Worm (Caenorhabditis elegans) whole organism, young adult: ENCODE data around the gene gcy-13.

Experiments used
- B0019.2 ChIP-seq: fragments of 200-800 bp; sonication (Bioruptor generic); conservative IDR thresholded peaks from 2 replicates; pipeline ENCODE4 v1.3.6; 2022; ENCODE audit warnings: missing genetic modification reagents, missing genetic modification characterization, missing compliant biosample characterization
- B0336.3 ChIP-seq: fragments of 200-800 bp; sonication (Bioruptor generic); IDR thresholded peaks from 2 replicates; pipeline ENCODE4 v1.3.6; 2022; ENCODE audit warnings: missing genetic modification characterization, missing compliant biosample characterization
- C17E4.6 ChIP-seq: fragments of 200-800 bp; sonication (Bioruptor generic); IDR thresholded peaks from 2 replicates; pipeline ENCODE4 v1.3.6; 2022; ENCODE audit warnings: missing genetic modification reagents, missing genetic modification characterization, missing compliant biosample characterization
- F39B2.1 ChIP-seq: fragments of 200-800 bp; sonication (Bioruptor generic); IDR thresholded peaks from 2 replicates; pipeline ENCODE4 v1.3.6; 2022; ENCODE audit warnings: missing genetic modification reagents, missing genetic modification characterization, missing compliant biosample characterization
- F49E8.2 ChIP-seq: sonication (generic microtip); optimal IDR thresholded peaks from 3 replicates; lab custom pipeline; 2017; ENCODE audit warnings: missing genetic modification characterization, mild to moderate bottlenecking, missing compliant biosample characterization, antibody characterized with exemption, moderate library complexity; ENCODE audit not compliant: insufficient read depth
- F52B5.7 ChIP-seq: sonication (generic microtip); optimal IDR thresholded peaks from 2 replicates; lab custom pipeline; 2016; ENCODE audit warnings: mild to moderate bottlenecking, missing genetic modification characterization, missing compliant biosample characterization
- F55B11.4 ChIP-seq: sonication (generic microtip); optimal IDR thresholded peaks from 2 replicates; lab custom pipeline; 2016; ENCODE audit warnings: missing compliant biosample characterization, missing genetic modification characterization, borderline replicate concordance; ENCODE audit not compliant: insufficient read depth
- F57C9.4 ChIP-seq: sonication (generic microtip); optimal IDR thresholded peaks from 2 replicates; lab custom pipeline; 2017; ENCODE audit warnings: mild to moderate bottlenecking, missing genetic modification characterization, missing compliant biosample characterization
- K11D2.4 ChIP-seq: fragments of 200-800 bp; sonication (Bioruptor generic); IDR thresholded peaks from 2 replicates; pipeline ENCODE4 v1.3.6; 2022; ENCODE audit warnings: missing genetic modification reagents, missing genetic modification characterization, missing compliant biosample characterization
- T07F8.4 ChIP-seq: sonication (generic microtip); optimal IDR thresholded peaks from 2 replicates; lab custom pipeline; 2016; ENCODE audit warnings: mild to moderate bottlenecking, missing genetic modification characterization, moderate library complexity, missing compliant biosample characterization
- Y53F4B.3 ChIP-seq: fragments of 200-800 bp; sonication (Bioruptor generic); IDR thresholded peaks from 2 replicates; pipeline ENCODE4 v1.3.6; 2022; ENCODE audit warnings: missing genetic modification reagents, missing genetic modification characterization, missing compliant biosample characterization
- Y53G8AR.9 ChIP-seq: fragments of 200-800 bp; sonication (Bioruptor generic); conservative IDR thresholded peaks from 2 replicates; pipeline ENCODE4 v1.3.6; 2022; ENCODE audit warnings: missing genetic modification reagents, missing genetic modification characterization, missing compliant biosample characterization
- Y56A3A.18 ChIP-seq: fragments of 200-800 bp; sonication (Bioruptor generic); IDR thresholded peaks from 2 replicates; pipeline ENCODE4 v1.3.6; 2022; ENCODE audit warnings: missing genetic modification reagents, missing genetic modification characterization, missing compliant biosample characterization
- Y67H2A.10 ChIP-seq: fragments of 200-800 bp; sonication (Bioruptor generic); conservative IDR thresholded peaks from 2 replicates; pipeline ENCODE4 v1.3.6; 2022; ENCODE audit warnings: missing genetic modification reagents, missing genetic modification characterization, missing compliant biosample characterization
- ama-1 ChIP-seq, 3 experiments: fragments of 150-350 bp in 1 of 3; sonication (generic microtip) in 2 of 3; optimal IDR thresholded peaks; 2 replicates each; lab custom pipeline; 2014 to 2018; ENCODE audit warnings: missing biosample characterization in 2 of 3, missing genetic modification characterization in 2 of 3, missing genetic modification reagents in 2 of 3
- bed-2 ChIP-seq: fragments of 200-800 bp; sonication (Bioruptor generic); IDR thresholded peaks from 2 replicates; pipeline ENCODE4 v1.3.6; 2022; ENCODE audit warnings: missing genetic modification reagents, missing genetic modification characterization, missing compliant biosample characterization
- ccch-3 ChIP-seq: fragments of 200-800 bp; sonication (Bioruptor generic); optimal IDR thresholded peaks from 2 replicates; lab custom pipeline; 2018; ENCODE audit warnings: mild to moderate bottlenecking, missing genetic modification characterization, missing compliant biosample characterization
- cebp-1 ChIP-seq, 2 experiments: fragments of 200-800 bp in 1 of 2; sonication (Bioruptor generic) in 1 of 2; sonication (generic microtip) in 1 of 2; IDR thresholded peaks in 1 of 2; optimal IDR thresholded peaks in 1 of 2; 2 replicates each; pipeline versions ENCODE4 v1.3.6 to Lab custom; 2017 to 2022; ENCODE audit warnings: missing compliant biosample characterization in 2 of 2, missing genetic modification characterization in 2 of 2, mild to moderate bottlenecking in 1 of 2, missing genetic modification reagents in 1 of 2, moderate library complexity in 1 of 2
- ceh-27 ChIP-seq: fragments of 200-800 bp; sonication (Bioruptor generic); optimal IDR thresholded peaks from 2 replicates; lab custom pipeline; 2018; ENCODE audit warnings: mild to moderate bottlenecking, missing genetic modification characterization, moderate library complexity, missing compliant biosample characterization
- die-1 ChIP-seq: sonication (generic microtip); optimal IDR thresholded peaks from 2 replicates; lab custom pipeline; 2016; ENCODE audit warnings: missing genotype, mild to moderate bottlenecking, missing genetic modification characterization, missing compliant biosample characterization
- dox-1 ChIP-seq: fragments of 200-800 bp; sonication (Bioruptor generic); IDR thresholded peaks from 2 replicates; pipeline ENCODE4 v1.3.6; 2022; ENCODE audit warnings: missing genetic modification reagents, missing genetic modification characterization, missing compliant biosample characterization
- dpl-1 ChIP-seq: fragments of 150-350 bp; optimal IDR thresholded peaks from 2 replicates; lab custom pipeline; 2014; ENCODE audit warnings: missing biosample characterization, missing genetic modification reagents, missing genetic modification characterization
- ekl-4 ChIP-seq: fragments of 200-800 bp; sonication (Bioruptor generic); IDR thresholded peaks from 2 replicates; pipeline ENCODE4 v1.3.6; 2022; ENCODE audit warnings: missing genetic modification reagents, missing genetic modification characterization, missing compliant biosample characterization
- hlh-26 ChIP-seq: fragments of 200-800 bp; sonication (Bioruptor generic); conservative IDR thresholded peaks from 2 replicates; pipeline ENCODE4 v1.3.6; 2022; ENCODE audit warnings: missing genetic modification reagents, missing genetic modification characterization, missing compliant biosample characterization
- hmg-1.2 ChIP-seq: fragments of 200-800 bp; sonication (Bioruptor generic); IDR thresholded peaks from 2 replicates; pipeline ENCODE4 v1.3.6; 2022; ENCODE audit warnings: missing genetic modification reagents, missing genetic modification characterization, missing compliant biosample characterization
- hsf-1 ChIP-seq: fragments of 200-800 bp; sonication (Bioruptor generic); IDR thresholded peaks from 2 replicates; pipeline ENCODE4 v1.3.6; 2022; ENCODE audit warnings: missing genetic modification reagents, missing genetic modification characterization, missing compliant biosample characterization
- lag-1 ChIP-seq: fragments of 200-800 bp; sonication (Bioruptor generic); IDR thresholded peaks from 2 replicates; pipeline ENCODE4 v1.3.6; 2022; ENCODE audit warnings: missing genetic modification reagents, missing genetic modification characterization, missing compliant biosample characterization
- let-526 ChIP-seq: fragments of 200-800 bp; sonication (Bioruptor generic); IDR thresholded peaks from 2 replicates; pipeline ENCODE4 v1.3.6; 2022; ENCODE audit warnings: missing genetic modification reagents, missing genetic modification characterization, missing compliant biosample characterization
- lsy-27 ChIP-seq: sonication (generic microtip); optimal IDR thresholded peaks from 2 replicates; lab custom pipeline; 2017; ENCODE audit warnings: missing genetic modification characterization, mild to moderate bottlenecking, missing compliant biosample characterization, antibody characterized with exemption, missing genotype, borderline replicate concordance; ENCODE audit not compliant: insufficient read depth
- madf-10 ChIP-seq: sonication (generic microtip); optimal IDR thresholded peaks from 2 replicates; lab custom pipeline; 2016; ENCODE audit warnings: mild to moderate bottlenecking, missing genetic modification characterization, missing compliant biosample characterization
- madf-6 ChIP-seq: fragments of 200-800 bp; sonication (Bioruptor generic); IDR thresholded peaks from 2 replicates; pipeline ENCODE4 v1.3.6; 2022; ENCODE audit warnings: missing genetic modification reagents, missing genetic modification characterization, missing compliant biosample characterization
- mel-28 ChIP-seq: sonication (generic microtip); optimal IDR thresholded peaks from 2 replicates; lab custom pipeline; 2016; ENCODE audit warnings: borderline replicate concordance, mild to moderate bottlenecking, missing genetic modification characterization, missing compliant biosample characterization
- mes-4 ChIP-seq: sonication (generic microtip); optimal IDR thresholded peaks from 2 replicates; lab custom pipeline; 2016; ENCODE audit warnings: missing genotype, missing genetic modification characterization, missing compliant biosample characterization
- nhr-179 ChIP-seq: sonication (generic microtip); optimal IDR thresholded peaks from 2 replicates; lab custom pipeline; 2016; ENCODE audit warnings: mild to moderate bottlenecking, missing genetic modification characterization, missing compliant biosample characterization
- nhr-80 ChIP-seq: sonication (generic microtip); optimal IDR thresholded peaks from 2 replicates; lab custom pipeline; 2016; ENCODE audit warnings: missing genetic modification characterization, missing compliant biosample characterization
- rec-8 ChIP-seq, 2 experiments: sonication (generic microtip); optimal IDR thresholded peaks; 2 replicates each; lab custom pipeline; 2016; ENCODE audit warnings: mild to moderate bottlenecking in 2 of 2, missing genetic modification characterization in 2 of 2, missing genetic modification reagents in 2 of 2, missing genotype in 2 of 2, missing biosample characterization in 1 of 2, missing compliant biosample characterization in 1 of 2, moderate library complexity in 1 of 2
- rpc-1 ChIP-seq, 2 experiments: fragments of 150-350 bp in 1 of 2; sonication (generic microtip) in 1 of 2; optimal IDR thresholded peaks; 2 replicates each; lab custom pipeline; 2014 to 2018; ENCODE audit warnings: missing biosample characterization in 1 of 2, missing genetic modification characterization in 1 of 2, missing genetic modification reagents in 1 of 2, missing genotype in 1 of 2
- snpc-1.1 ChIP-seq: sonication (generic microtip); optimal IDR thresholded peaks from 2 replicates; lab custom pipeline; 2017; ENCODE audit warnings: missing genetic modification characterization, mild to moderate bottlenecking, missing compliant biosample characterization, antibody characterized with exemption, moderate library complexity, missing genotype, missing genetic modification reagents; ENCODE audit not compliant: insufficient read depth
- snpc-1.3 ChIP-seq: sonication (generic microtip); optimal IDR thresholded peaks from 2 replicates; lab custom pipeline; 2017; ENCODE audit warnings: missing genetic modification characterization, mild to moderate bottlenecking, missing compliant biosample characterization, antibody characterized with exemption, moderate library complexity, missing genotype, missing genetic modification reagents; ENCODE audit not compliant: insufficient read depth
- unc-130 ChIP-seq: sonication (generic microtip); optimal IDR thresholded peaks from 2 replicates; lab custom pipeline; 2016; ENCODE audit warnings: missing genetic modification reagents, missing genetic modification characterization, missing compliant biosample characterization
- xnd-1 ChIP-seq: sonication (generic microtip); optimal IDR thresholded peaks from 2 replicates; lab custom pipeline; 2016; ENCODE audit warnings: missing genotype, missing genetic modification reagents, missing genetic modification characterization, missing compliant biosample characterization
- zfh-2 ChIP-seq: fragments of 200-800 bp; sonication (Bioruptor generic); conservative IDR thresholded peaks from 2 replicates; pipeline ENCODE4 v1.3.6; 2022; ENCODE audit warnings: missing genetic modification reagents, missing genetic modification characterization, missing compliant biosample characterization
- zim-3 ChIP-seq: sonication (generic microtip); optimal IDR thresholded peaks from 2 replicates; lab custom pipeline; 2017; ENCODE audit warnings: mild to moderate bottlenecking, missing genetic modification characterization, moderate library complexity, missing compliant biosample characterization
- ztf-22 ChIP-seq: fragments of 200-800 bp; sonication (Bioruptor generic); optimal IDR thresholded peaks from 2 replicates; lab custom pipeline; 2018; ENCODE audit warnings: mild to moderate bottlenecking, missing genetic modification characterization, moderate library complexity, missing compliant biosample characterization

Gene gcy-13

ce11 chrV:12337894-12338293 is 31.4 kb downstream of the gcy-13 start, which contains the start of gene twk-13:
Gene twk-13, minus strand, starts transcription at chrV:12337994.
- no peak for TF ChIP-seq nhr-80
- TF ChIP-seq rec-8 (tag; optimal IDR thresholded peaks at IDR 0.05; lab: Kevin White, UChicago) = no peak
- no peak for TF ChIP-seq C17E4.6 (GFP tag; lab: Robert Waterston, UW)
- no peak for TF ChIP-seq F49E8.2
- no peak for TF ChIP-seq ceh-27 (GFP tag; lab: Kevin White, UChicago)
- TF ChIP-seq B0019.2 (GFP tag; lab: Robert Waterston, UW) = no peak
- no peak for TF ChIP-seq let-526 (GFP tag; lab: Robert Waterston, UW)
- no peak for TF ChIP-seq mel-28 (tag; lab: Kevin White, UChicago)
- TF ChIP-seq zim-3 (tag; lab: Kevin White, UChicago) = no peak
- TF ChIP-seq ekl-4 (GFP tag; lab: Robert Waterston, UW) = no peak
- TF ChIP-seq Y67H2A.10 (GFP tag; lab: Robert Waterston, UW) = no peak
- no peak for TF ChIP-seq lag-1
- no peak for TF ChIP-seq lsy-27
- TF ChIP-seq hlh-26 (GFP tag; lab: Robert Waterston, UW) = no peak

DNA sequence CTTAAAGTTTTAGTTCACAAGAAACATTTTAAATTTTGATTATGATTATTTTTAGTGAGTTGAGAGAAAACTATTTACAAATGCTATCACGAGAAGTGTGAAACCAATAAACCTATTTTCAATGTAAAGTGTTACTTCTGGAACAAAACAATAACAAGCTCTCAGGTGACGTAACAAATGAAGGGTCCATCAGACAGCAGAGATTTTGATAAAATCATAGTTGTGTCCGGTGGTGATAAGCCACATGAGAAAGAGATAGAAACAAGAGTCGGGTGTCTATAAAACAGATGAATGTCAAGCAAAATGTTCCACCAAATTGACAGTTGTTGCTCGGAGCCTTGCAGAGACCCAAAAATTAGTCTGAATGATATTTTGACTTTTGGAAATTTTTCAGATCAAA is 35.0 kb downstream of the gcy-13 start:
- TF ChIP-seq hsf-1 (GFP tag; lab: Robert Waterston, UW) = no peak
- TF ChIP-seq snpc-1.3 (tag; lab: Kevin White, UChicago) = no peak
- TF ChIP-seq xnd-1 (tag; lab: Kevin White, UChicago) = no peak
- no peak for TF ChIP-seq ztf-22 (GFP tag; lab: Kevin White, UChicago)
- TF ChIP-seq bed-2 = no peak
- TF ChIP-seq madf-6 = no peak
- TF ChIP-seq unc-130 (GFP tag; lab: Kevin White, UChicago) = no peak
- TF ChIP-seq K11D2.4 = no peak
- no peak for TF ChIP-seq F55B11.4 (tag; lab: Kevin White, UChicago)
- TF ChIP-seq let-526 (GFP tag; lab: Robert Waterston, UW) = no peak
- TF ChIP-seq Y53G8AR.9 (GFP tag; lab: Robert Waterston, UW) = no peak

ce11 chrV:12331820-12332219 is 37.5 kb downstream of the gcy-13 start:
- TF ChIP-seq nhr-80 = no peak
- no peak for TF ChIP-seq Y53F4B.3 (GFP tag; lab: Robert Waterston, UW)
- no peak for TF ChIP-seq cebp-1 (GFP tag; IDR thresholded peaks at IDR 0.05; lab: Robert Waterston, UW)
- TF ChIP-seq cebp-1 (tag; optimal IDR thresholded peaks at IDR 0.05; lab: Kevin White, UChicago) = no peak
- TF ChIP-seq snpc-1.1 (tag; lab: Kevin White, UChicago) = peak; percentile 26
- TF ChIP-seq F39B2.1 = no peak
- TF ChIP-seq F57C9.4 (tag; lab: Kevin White, UChicago) = no peak
- no peak for TF ChIP-seq hsf-1 (GFP tag; lab: Robert Waterston, UW)
- no peak for TF ChIP-seq K11D2.4
- TF ChIP-seq ccch-3 (GFP tag; lab: Kevin White, UChicago) = no peak
- peak; percentile 68 for TF ChIP-seq rpc-1 (optimal IDR thresholded peaks at IDR 0.05; lab: Kevin White, UChicago)
- TF ChIP-seq rpc-1 (tag; optimal IDR thresholded peaks at IDR 0.05; lab: Kevin White, UChicago) = peak; percentile 83
- TF ChIP-seq B0336.3 (GFP tag; lab: Robert Waterston, UW) = no peak
- TF ChIP-seq mes-4 = no peak
- no peak for TF ChIP-seq Y56A3A.18
- TF ChIP-seq madf-10 (tag; lab: Kevin White, UChicago) = peak; percentile 30
- TF ChIP-seq ama-1 (optimal IDR thresholded peaks at IDR 0.05; lab: Kevin White, UChicago) = no peak
- TF ChIP-seq ama-1 (GFP tag; optimal IDR thresholded peaks at IDR 0.05; lab: Kevin White, UChicago) = no peak
- TF ChIP-seq die-1 (tag; lab: Kevin White, UChicago) = peak; percentile 57
- no peak for TF ChIP-seq T07F8.4
- TF ChIP-seq nhr-179 (tag; lab: Kevin White, UChicago) = no peak
- TF ChIP-seq hmg-1.2 (GFP tag; lab: Robert Waterston, UW) = peak; percentile 64
- TF ChIP-seq dpl-1 = no peak
- TF ChIP-seq snpc-1.3 (tag; lab: Kevin White, UChicago) = peak; percentile 41
- TF ChIP-seq zfh-2 = no peak
- no peak for TF ChIP-seq dox-1
- TF ChIP-seq F52B5.7 (tag; lab: Kevin White, UChicago) = no peak
